Fruit fly (Drosophila melanogaster): ENCODE results near the gene CG6696.
A peak's percentile ranks its signal among the peaks of the same experiment; 100 is the strongest.

The CG6696 gene

DNA sequence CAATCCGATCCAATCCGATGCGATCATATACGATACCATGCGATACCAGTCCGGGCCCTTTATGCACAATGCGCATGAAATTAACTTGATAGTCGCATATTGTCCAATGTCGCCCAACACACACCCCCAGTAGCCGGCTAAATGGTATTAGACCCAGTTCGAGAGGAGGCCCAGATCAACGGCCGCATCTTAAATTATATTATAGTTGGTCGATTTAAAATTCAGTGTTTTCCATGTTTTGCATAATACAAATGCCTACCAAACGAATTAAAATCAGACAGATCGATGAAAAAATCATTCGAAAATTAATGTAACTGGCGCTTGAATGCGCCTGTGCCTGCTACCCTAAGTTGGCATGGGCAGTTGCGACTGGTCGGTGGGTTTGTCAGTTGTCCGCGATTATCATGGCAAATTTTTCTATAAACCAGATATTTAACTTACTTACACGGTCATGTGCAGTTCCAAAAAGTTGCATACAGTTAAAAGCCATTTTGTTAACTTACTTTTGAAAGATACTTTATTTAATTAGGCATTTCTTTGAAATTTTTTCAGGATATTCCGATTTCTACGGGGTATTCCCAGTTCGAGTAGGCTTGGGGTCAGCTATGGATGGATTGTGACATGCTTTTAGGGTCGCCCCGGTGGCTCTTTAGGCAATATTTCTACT is 8.0 kb upstream of the CG6696 start (continued):
- TF ChIP-seq CG17568 (GFP tag; optimal IDR thresholded peaks at IDR 0.05) = no peak
- no peak for TF ChIP-seq Drgx (GFP tag; IDR thresholded peaks at IDR 0.05)

- TF ChIP-seq Blimp-1 (GFP tag; optimal IDR thresholded peaks at IDR 0.05) (peak; percentile 53), zen (tag; optimal IDR thresholded peaks at IDR 0.05) (peak; percentile 26), CG3838 (GFP tag; optimal IDR thresholded peaks at IDR 0.05) (no peak), shn (GFP tag; optimal IDR thresholded peaks at IDR 0.05) (no peak), CG12769 (tag; optimal IDR thresholded peaks at IDR 0.05) (peak; percentile 25), tll (GFP tag; optimal IDR thresholded peaks at IDR 0.05) (peak in 1 of 2 experiments; percentile 96), CG15514 (GFP tag; optimal IDR thresholded peaks at IDR 0.05) (no peak), scrt (GFP tag; optimal IDR thresholded peaks at IDR 0.05) (no peak), abd-A (tag; optimal IDR thresholded peaks at IDR 0.05) (peak; percentile 58), crol (GFP tag; IDR thresholded peaks at IDR 0.05) (peak; percentile 59), CG1832 (GFP tag; optimal IDR thresholded peaks at IDR 0.05) (no peak), CG2712 (tag; optimal IDR thresholded peaks at IDR 0.05) (no peak), Fer3 (tag; optimal IDR thresholded peaks at IDR 0.05) (no peak), lola (GFP tag; optimal IDR thresholded peaks at IDR 0.05) (no peak), stc (GFP tag; IDR thresholded peaks at IDR 0.05) (no peak), CG7987 (GFP tag; optimal IDR thresholded peaks at IDR 0.05) (no peak), CG7271 (tag; optimal IDR thresholded peaks at IDR 0.05) (no peak), CG5180 (GFP tag; optimal IDR thresholded peaks at IDR 0.05) (peak; percentile 84), NC2β (GFP tag; optimal IDR thresholded peaks at IDR 0.05) (no peak), oc (tag; optimal IDR thresholded peaks at IDR 0.05) (peak; percentile 16), kni (GFP tag; optimal IDR thresholded peaks at IDR 0.05) (peak; percentile 9), CrebB (tag; optimal IDR thresholded peaks at IDR 0.05) (no peak), Optix (GFP tag; IDR thresholded peaks at IDR 0.05) (no peak), CG30403 (GFP tag; optimal IDR thresholded peaks at IDR 0.05) (no peak), MBD-R2 (GFP tag; IDR thresholded peaks at IDR 0.05) (no peak), CG12942 (GFP tag; optimal IDR thresholded peaks at IDR 0.05) (no peak), Hr3 (GFP tag; optimal IDR thresholded peaks at IDR 0.05) (no peak), chif (GFP tag; optimal IDR thresholded peaks at IDR 0.05) (no peak), jumu (GFP tag; optimal IDR thresholded peaks at IDR 0.05) (no peak), ap (GFP tag; IDR thresholded peaks at IDR 0.05) (no peak), eyg (GFP tag; optimal IDR thresholded peaks at IDR 0.05) (no peak), zfh1 (GFP tag; IDR thresholded peaks at IDR 0.05) (no peak), Side (GFP tag; optimal IDR thresholded peaks at IDR 0.05) (no peak), CG31441 (GFP tag; IDR thresholded peaks at IDR 0.05) (no peak), caup (GFP tag; optimal IDR thresholded peaks at IDR 0.05; ENCODE audit: severe bottlenecking) (no peak), cg (GFP tag; optimal IDR thresholded peaks at IDR 0.05) (peak; percentile 79), bcd (GFP tag; optimal IDR thresholded peaks at IDR 0.05) (no peak), CG10462 (GFP tag; optimal IDR thresholded peaks at IDR 0.05) (no peak), Adf1 (GFP tag; IDR thresholded peaks at IDR 0.05) (peak; percentile 54), Atf3 (GFP tag; optimal IDR thresholded peaks at IDR 0.05) (no peak), Oli (tag; optimal IDR thresholded peaks at IDR 0.05) (no peak), fd3F (GFP tag; optimal IDR thresholded peaks at IDR 0.05) (no peak), vvl (GFP tag; IDR thresholded peaks at IDR 0.05) (peak; percentile 61; the same call in 1 of the 2 replicates), ro (GFP tag; IDR thresholded peaks at IDR 0.05) (no peak), CG13296 (GFP tag; optimal IDR thresholded peaks at IDR 0.05) (no peak), dan (GFP tag; IDR thresholded peaks at IDR 0.05) (no peak)
These were observed 6.3 kb upstream of the CG6696 start for dm6 chrX:18668293-18668692.

Measured in whole organism, embryonic.